Worm (Caenorhabditis elegans) whole organism, L3 larva: Measurements from ENCODE around the gene ubxn-5.

Source experiments
- R02D3.7 ChIP-seq: fragments of 150-350 bp; optimal IDR thresholded peaks from 2 replicates; lab custom pipeline; 2014; ENCODE audit warnings: missing biosample characterization, missing genetic modification characterization
- aly-2 ChIP-seq: fragments of 150-350 bp; optimal IDR thresholded peaks from 2 replicates; lab custom pipeline; 2014; ENCODE audit warnings: missing biosample characterization, missing genetic modification characterization
- ama-1 ChIP-seq: fragments of 150-350 bp; optimal IDR thresholded peaks from 2 replicates; lab custom pipeline; 2018
- egl-5 ChIP-seq: fragments of 150-350 bp; optimal IDR thresholded peaks from 2 replicates; lab custom pipeline; 2017; ENCODE audit warnings: missing biosample characterization, missing genetic modification reagents, missing genetic modification characterization, inconsistent platforms
- elt-1 ChIP-seq: fragments of 150-350 bp; optimal IDR thresholded peaks from 2 replicates; lab custom pipeline; 2014; ENCODE audit warnings: missing biosample characterization, missing genetic modification characterization
- lin-15B ChIP-seq: fragments of 150-350 bp; optimal IDR thresholded peaks from 2 replicates; lab custom pipeline; 2014; ENCODE audit warnings: missing biosample characterization, missing genetic modification characterization
- lin-39 ChIP-seq: fragments of 150-350 bp; optimal IDR thresholded peaks from 2 replicates; lab custom pipeline; 2018; ENCODE audit warnings: missing biosample characterization, missing genetic modification reagents, missing genetic modification characterization
- nhr-12 ChIP-seq: fragments of 150-350 bp; optimal IDR thresholded peaks from 2 replicates; lab custom pipeline; 2014; ENCODE audit warnings: missing biosample characterization, missing genetic modification characterization
- nhr-25 ChIP-seq: sonication (generic microtip); optimal IDR thresholded peaks from 2 replicates; lab custom pipeline; 2017; ENCODE audit warnings: missing biosample characterization, missing genetic modification characterization
- snpc-4 ChIP-seq: fragments of 150-350 bp; optimal IDR thresholded peaks from 2 replicates; lab custom pipeline; 2014; ENCODE audit warnings: missing biosample characterization, missing genetic modification characterization
- tbx-2 ChIP-seq: sonication (generic microtip); optimal IDR thresholded peaks from 2 replicates; lab custom pipeline; 2016; ENCODE audit warnings: mild to moderate bottlenecking, missing genetic modification characterization, missing compliant biosample characterization
- unc-62 ChIP-seq: fragments of 150-350 bp; sonication (generic microtip); optimal IDR thresholded peaks from 4 replicates; lab custom pipeline; 2014; ENCODE audit warnings: missing biosample characterization, missing genetic modification reagents, missing genetic modification characterization
- ztf-11 ChIP-seq: fragments of 150-350 bp; optimal IDR thresholded peaks from 2 replicates; lab custom pipeline; 2014; ENCODE audit warnings: missing biosample characterization, missing genetic modification characterization
- ztf-4 ChIP-seq: fragments of 150-350 bp; optimal IDR thresholded peaks from 2 replicates; lab custom pipeline; 2014; ENCODE audit warnings: missing biosample characterization, missing genetic modification characterization

- no peak for TF ChIP-seq nhr-12 (tag; lab: Kevin White, UChicago)
- no peak for TF ChIP-seq unc-62 (GFP tag; lab: Kevin White, UChicago)
- no peak for TF ChIP-seq R02D3.7
- no peak for TF ChIP-seq snpc-4 (tag; lab: Kevin White, UChicago)
- TF ChIP-seq lin-15B (tag; lab: Kevin White, UChicago): no peak
- TF ChIP-seq ztf-11: no peak
- no peak for TF ChIP-seq tbx-2
- no peak for TF ChIP-seq ama-1 (lab: Kevin White, UChicago)
- TF ChIP-seq aly-2 (tag; lab: Kevin White, UChicago): no peak
- no peak for TF ChIP-seq nhr-25
- no peak for TF ChIP-seq lin-39
- TF ChIP-seq ztf-4 (tag; lab: Kevin White, UChicago): no peak
- no peak for TF ChIP-seq elt-1 (tag; lab: Kevin White, UChicago)
- no peak for TF ChIP-seq egl-5 (tag; lab: Kevin White, UChicago)
Observed at ce11 chrII:10198486-10198885, 35.8 kb downstream of the ubxn-5 start.
